Fruit fly (Drosophila melanogaster) whole organism: ENCODE results near the gene mRpL14.

Source experiments
- CG8478 ChIP-seq: fragments of >200 bp; optimal IDR thresholded peaks from 2 replicates; lab custom pipeline; 2018; ENCODE audit warnings: inconsistent platforms
- Dll ChIP-seq: fragments of >200 bp; optimal IDR thresholded peaks from 2 replicates; lab custom pipeline; 2017
- pan ChIP-seq: fragments of >200 bp; optimal IDR thresholded peaks from 2 replicates; lab custom pipeline; 2017
- psq ChIP-seq: fragments of >200 bp; optimal IDR thresholded peaks from 2 replicates; lab custom pipeline; 2017
- usp ChIP-seq: fragments of >200 bp; optimal IDR thresholded peaks from 2 replicates; lab custom pipeline; 2017; ENCODE audit warnings: missing biosample characterization, missing genetic modification characterization, mixed read lengths

dm6 chrX:2362414-2362813, 18.0 kb upstream of the mRpL14 start:
- TF ChIP-seq CG8478 (lab: Kevin White, UChicago) (no peak), pan (no peak), Dll (lab: Kevin White, UChicago) (no peak), psq (lab: Kevin White, UChicago) (no peak), usp (GFP tag; lab: Kevin White, UChicago) (no peak)
